Worm (Caenorhabditis elegans): ENCODE measurements around the gene srz-69.

ce11 chrIV:3520374-3520773 lies 43.4 kb upstream of the srz-69 start:
- TF ChIP-seq ceh-62 (tag; optimal IDR thresholded peaks at IDR 0.05) (no peak), lin-13 (GFP tag; optimal IDR thresholded peaks at IDR 0.05) (no peak), nhr-11 (tag; optimal IDR thresholded peaks at IDR 0.05) (peak; percentile 44), snpc-1.2 (GFP tag; IDR thresholded peaks at IDR 0.05) (no peak), unc-39 (tag; optimal IDR thresholded peaks at IDR 0.05) (no peak)

Measured in whole organism, L4 larva.